Worm (Caenorhabditis elegans) whole organism, L3 larva: ENCODE data around the gene lap-1.

Experiments used
- ceh-82 ChIP-seq: fragments of 150-350 bp; optimal IDR thresholded peaks from 2 replicates; lab custom pipeline; 2014; ENCODE audit warnings: missing biosample characterization, missing genetic modification characterization
- nhr-237 ChIP-seq: fragments of 150-350 bp; optimal IDR thresholded peaks from 2 replicates; lab custom pipeline; 2014; ENCODE audit warnings: missing biosample characterization, missing genetic modification characterization
- nhr-25 ChIP-seq: sonication (generic microtip); optimal IDR thresholded peaks from 2 replicates; lab custom pipeline; 2017; ENCODE audit warnings: missing biosample characterization, missing genetic modification characterization
- nhr-77 ChIP-seq: fragments of 150-350 bp; optimal IDR thresholded peaks from 2 replicates; lab custom pipeline; 2014; ENCODE audit warnings: missing biosample characterization, missing genetic modification characterization

DNA sequence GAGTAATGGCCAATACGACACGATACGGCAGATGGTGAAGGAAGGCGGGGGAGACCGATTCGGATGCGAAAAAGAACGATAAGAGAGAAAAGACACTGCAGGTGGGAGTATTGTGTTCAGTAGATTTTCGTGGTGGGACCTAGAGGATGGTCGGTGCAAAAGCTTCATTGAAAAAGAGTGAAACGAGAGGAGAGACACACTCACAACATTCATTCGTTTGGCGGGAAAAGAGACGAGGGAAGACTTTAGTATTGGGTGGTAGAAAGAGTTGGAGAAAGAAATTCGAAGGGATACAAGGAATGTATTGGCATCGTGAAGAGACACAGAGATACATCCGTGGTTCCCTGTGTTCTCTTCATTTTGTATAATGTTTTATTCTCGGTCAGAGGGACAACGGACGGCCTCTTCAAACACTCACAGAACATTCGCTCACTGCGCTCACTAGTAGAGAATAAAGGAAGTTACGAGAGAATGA, 45.3 kb downstream of the lap-1 start:
- TF ChIP-seq ceh-82 (tag; lab: Kevin White, UChicago) (no peak), nhr-25 (tag; lab: Kevin White, UChicago) (peak; percentile 73), nhr-237 (tag; lab: Kevin White, UChicago) (no peak), nhr-77 (tag; lab: Kevin White, UChicago) (no peak)
